Worm (Caenorhabditis elegans): Measurements from ENCODE around the gene M117.6.
A peak's percentile ranks its signal among the peaks of the same experiment; 100 is the strongest.

M117.6 gene

DNA sequence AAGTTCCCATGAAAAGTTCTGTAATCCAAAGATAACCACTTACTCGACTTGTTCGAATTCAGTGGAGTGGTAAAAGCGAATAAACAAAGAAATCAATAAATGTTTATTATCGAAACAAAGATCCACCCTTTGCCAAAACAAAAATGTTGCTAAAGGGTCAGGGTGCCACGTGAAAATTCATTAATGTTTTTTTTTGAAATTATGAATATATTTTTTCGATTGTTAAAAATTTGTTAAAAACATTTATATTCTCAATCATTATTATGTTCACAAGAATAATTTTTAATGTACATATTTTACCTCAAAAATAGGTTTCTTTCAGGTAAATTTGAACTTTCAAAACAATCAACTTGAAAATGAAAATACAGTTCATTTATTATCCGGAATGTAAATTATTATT lies 24.9 kb downstream of the M117.6 start, which contains the start of gene H01G02.4:
H01G02.4 (minus strand) TSS at position 101 of the 400 bp plus-strand sequence.
- TF ChIP-seq dve-1 (tag; optimal IDR thresholded peaks at IDR 0.05; ENCODE audit: insufficient read depth) (no peak), gei-8 (GFP tag; optimal IDR thresholded peaks at IDR 0.05) (no peak), lin-13 (GFP tag; optimal IDR thresholded peaks at IDR 0.05) (no peak), nhr-6 (tag; optimal IDR thresholded peaks at IDR 0.05) (no peak), jun-1 (tag; optimal IDR thresholded peaks at IDR 0.05) (no peak), zip-2 (tag; optimal IDR thresholded peaks at IDR 0.05) (no peak)

DNA sequence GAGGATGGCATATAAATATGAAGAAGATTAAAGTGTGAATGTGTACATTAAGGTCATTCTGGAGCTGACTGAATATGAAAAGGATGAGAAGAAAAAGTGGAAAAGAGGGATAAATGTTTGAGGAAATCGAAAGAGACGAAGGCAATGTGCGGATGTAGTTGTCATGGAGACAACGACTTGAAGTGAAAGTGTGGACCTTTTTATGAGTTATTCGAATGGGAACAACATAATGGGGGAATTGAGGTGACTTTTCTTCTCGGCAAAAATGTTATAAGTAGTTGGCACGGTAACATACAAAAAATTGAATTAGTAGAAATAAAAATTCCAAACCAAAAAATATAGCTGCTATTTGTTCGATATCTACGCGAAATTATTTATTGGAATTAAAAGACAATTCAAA lies 26.8 kb downstream of the M117.6 start, which contains the start of gene dyf-18:
dyf-18 (minus strand) TSS at position 101 of the 400 bp plus-strand sequence.
- TF ChIP-seq set-16 (GFP tag; IDR thresholded peaks at IDR 0.05) = no peak

DNA sequence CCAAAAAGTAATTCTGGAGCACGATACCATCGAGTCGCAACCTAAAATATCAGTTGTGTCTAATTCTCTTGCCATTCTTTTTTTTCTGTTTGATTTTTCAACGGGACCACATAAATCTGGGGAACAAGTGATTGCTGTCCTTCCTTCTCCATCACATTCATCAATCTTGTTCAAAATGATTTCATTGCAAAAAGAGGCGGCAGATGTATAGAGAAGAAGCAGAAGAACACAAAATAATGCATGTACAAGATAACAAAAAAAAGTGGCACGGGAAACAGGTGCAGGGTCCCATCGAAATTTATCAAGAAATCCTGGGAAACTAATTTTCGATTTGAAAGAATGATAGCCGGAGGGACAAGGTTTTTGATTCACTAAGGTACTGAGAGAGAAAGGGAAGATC lies 28.7 kb downstream of the M117.6 start:
- TF ChIP-seq spr-1 (tag; optimal IDR thresholded peaks at IDR 0.05) (no peak), aha-1 (tag) (peak; percentile 61), Y48G9A.11 (GFP tag; IDR thresholded peaks at IDR 0.05) (no peak), Y105C5A.15 (GFP tag; IDR thresholded peaks at IDR 0.05) (no peak), F26F4.8 (GFP tag; conservative IDR thresholded peaks at IDR 0.05) (no peak), nhr-237 (tag; optimal IDR thresholded peaks at IDR 0.05) (no peak), egl-43 (GFP tag; IDR thresholded peaks at IDR 0.05) (no peak), nhr-102 (tag; optimal IDR thresholded peaks at IDR 0.05) (no peak), F44E2.7 (GFP tag; IDR thresholded peaks at IDR 0.05) (no peak), mxl-3 (GFP tag; optimal IDR thresholded peaks at IDR 0.05) (no peak), F37D6.2 (tag; optimal IDR thresholded peaks at IDR 0.05) (no peak), nhr-28 (tag; optimal IDR thresholded peaks at IDR 0.05) (no peak), unc-62 (GFP tag; optimal IDR thresholded peaks at IDR 0.05 in 1 of 2) (peak in 1 of 2 experiments; percentile 82), unc-62 (tag; optimal IDR thresholded peaks at IDR 0.05) (no peak), zip-11 (GFP tag; IDR thresholded peaks at IDR 0.05) (no peak), ceh-20 (GFP tag; IDR thresholded peaks at IDR 0.05) (peak; percentile 53; the same call in 1 of the 2 replicates), hlh-30 (tag; optimal IDR thresholded peaks at IDR 0.05; ENCODE audit: insufficient read depth) (no peak), dve-1 (tag; optimal IDR thresholded peaks at IDR 0.05; ENCODE audit: insufficient read depth) (no peak)

DNA sequence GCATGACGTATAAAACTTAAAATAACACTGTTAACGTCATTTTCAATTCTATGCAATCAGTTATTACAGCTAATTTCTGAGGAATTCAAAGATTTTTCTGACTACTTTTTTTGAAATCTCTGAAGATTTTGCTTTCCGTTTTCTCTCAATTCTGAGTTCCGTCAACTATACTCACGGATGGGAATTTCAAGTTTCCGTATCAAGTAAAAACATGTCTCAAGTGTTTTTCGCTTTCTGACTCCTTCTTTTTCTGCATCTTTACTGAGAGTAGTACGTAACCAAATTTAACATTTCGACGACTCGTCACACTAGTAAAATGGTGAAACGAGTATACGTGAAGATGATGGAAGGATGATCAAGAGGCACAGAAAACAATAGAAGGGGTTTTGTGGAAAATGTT lies 31.1 kb downstream of the M117.6 start:
- TF ChIP-seq skn-1 (tag; optimal IDR thresholded peaks at IDR 0.05) (no peak), fkh-10 (GFP tag; optimal IDR thresholded peaks at IDR 0.05) (peak; percentile 73), spr-3 (GFP tag; optimal IDR thresholded peaks at IDR 0.05) (no peak), hlh-30 (tag; optimal IDR thresholded peaks at IDR 0.05; ENCODE audit: insufficient read depth) (no peak), lin-13 (GFP tag; optimal IDR thresholded peaks at IDR 0.05) (no peak), ceh-32 (tag; optimal IDR thresholded peaks at IDR 0.05; ENCODE audit: poor library complexity) (no peak), unc-62 (GFP tag; optimal IDR thresholded peaks at IDR 0.05 in 1 of 2) (peak in 1 of 2 experiments; percentile 65), unc-62 (tag; optimal IDR thresholded peaks at IDR 0.05) (no peak), nhr-102 (tag; optimal IDR thresholded peaks at IDR 0.05) (no peak)

DNA sequence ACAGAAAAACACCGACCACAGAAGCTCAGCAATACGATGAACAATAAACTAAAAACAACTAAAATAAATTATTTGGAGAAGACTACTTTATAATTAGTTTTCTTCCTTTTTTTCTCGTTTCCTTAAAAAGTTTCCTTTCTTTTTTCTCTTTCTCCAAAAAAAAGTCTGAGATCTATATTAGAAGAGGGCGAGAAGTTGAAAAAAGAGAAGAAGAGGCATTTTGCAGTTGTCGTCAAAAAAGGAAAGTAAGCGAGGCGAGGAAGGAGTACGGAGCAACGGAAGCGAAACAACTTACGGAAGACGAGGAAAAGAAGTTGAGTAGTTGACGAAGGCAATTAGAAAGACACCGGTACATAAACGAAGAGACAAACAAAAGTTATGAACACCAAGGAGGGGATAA lies 31.9 kb downstream of the M117.6 start:
- no peak for TF ChIP-seq ceh-28 (tag; optimal IDR thresholded peaks at IDR 0.05)
- TF ChIP-seq fkh-10 (GFP tag; optimal IDR thresholded peaks at IDR 0.05) = peak; percentile 47

DNA sequence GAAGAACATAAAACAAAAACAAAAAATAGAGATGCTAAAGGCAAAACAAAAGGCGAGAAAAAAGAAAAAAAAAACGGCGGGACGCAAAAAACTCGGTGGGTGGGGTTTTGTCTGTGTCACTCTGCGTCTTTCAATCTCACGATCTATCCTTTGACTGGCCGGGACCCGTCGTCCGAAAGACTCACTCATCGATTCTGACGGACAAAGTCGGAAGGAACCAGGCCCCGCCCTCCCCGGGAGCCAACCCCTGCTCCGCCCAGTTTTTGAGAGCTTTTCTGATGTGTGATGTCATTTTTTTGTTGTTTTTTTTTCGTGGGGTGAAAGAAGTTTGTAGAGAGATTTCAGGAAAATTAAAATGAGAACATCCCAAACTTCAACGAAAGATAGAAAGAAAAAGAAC lies 34.7 kb downstream of the M117.6 start:
- no peak for TF ChIP-seq lir-3 (tag; optimal IDR thresholded peaks at IDR 0.05)
- TF ChIP-seq set-16 (GFP tag; IDR thresholded peaks at IDR 0.05) = peak; percentile 78
- no peak for TF ChIP-seq lin-38 (GFP tag; IDR thresholded peaks at IDR 0.05)
- no peak for TF ChIP-seq lim-7 (GFP tag; IDR thresholded peaks at IDR 0.05)
- no peak for TF ChIP-seq nhr-111 (GFP tag; optimal IDR thresholded peaks at IDR 0.05)
- TF ChIP-seq nhr-25 (tag; optimal IDR thresholded peaks at IDR 0.05; ENCODE audit: borderline replicate concordance, insufficient read depth) = no peak
- TF ChIP-seq Y75B8A.6 (GFP tag; IDR thresholded peaks at IDR 0.05) = no peak
- TF ChIP-seq F26F4.8 (GFP tag; conservative IDR thresholded peaks at IDR 0.05) = no peak
- peak; percentile 6 for TF ChIP-seq hlh-11 (tag; optimal IDR thresholded peaks at IDR 0.05)
- no peak for TF ChIP-seq duxl-1 (tag; optimal IDR thresholded peaks at IDR 0.05; ENCODE audit: poor library complexity)
- TF ChIP-seq lin-13 (GFP tag; optimal IDR thresholded peaks at IDR 0.05) = no peak
- no peak for TF ChIP-seq nhr-48 (tag; optimal IDR thresholded peaks at IDR 0.05)
- peak; percentile 75 for TF ChIP-seq ctbp-1 (GFP tag; IDR thresholded peaks at IDR 0.05)
- TF ChIP-seq ceh-20 (GFP tag; IDR thresholded peaks at IDR 0.05) = peak; percentile 67
- TF ChIP-seq unc-39 (tag; optimal IDR thresholded peaks at IDR 0.05) = no peak
- TF ChIP-seq aha-1 (tag) = peak; percentile 71
- no peak for TF ChIP-seq fkh-10 (GFP tag; optimal IDR thresholded peaks at IDR 0.05)
- TF ChIP-seq mep-1 (tag; optimal IDR thresholded peaks at IDR 0.05) = peak; percentile 6
- peak in 1 of 2 experiments; percentile 42 for TF ChIP-seq lsy-2 (tag; optimal IDR thresholded peaks at IDR 0.05)
